Comparison of ENCODE assay signal across 2 fruit fly cellular contexts in the genomic region with DNA sequence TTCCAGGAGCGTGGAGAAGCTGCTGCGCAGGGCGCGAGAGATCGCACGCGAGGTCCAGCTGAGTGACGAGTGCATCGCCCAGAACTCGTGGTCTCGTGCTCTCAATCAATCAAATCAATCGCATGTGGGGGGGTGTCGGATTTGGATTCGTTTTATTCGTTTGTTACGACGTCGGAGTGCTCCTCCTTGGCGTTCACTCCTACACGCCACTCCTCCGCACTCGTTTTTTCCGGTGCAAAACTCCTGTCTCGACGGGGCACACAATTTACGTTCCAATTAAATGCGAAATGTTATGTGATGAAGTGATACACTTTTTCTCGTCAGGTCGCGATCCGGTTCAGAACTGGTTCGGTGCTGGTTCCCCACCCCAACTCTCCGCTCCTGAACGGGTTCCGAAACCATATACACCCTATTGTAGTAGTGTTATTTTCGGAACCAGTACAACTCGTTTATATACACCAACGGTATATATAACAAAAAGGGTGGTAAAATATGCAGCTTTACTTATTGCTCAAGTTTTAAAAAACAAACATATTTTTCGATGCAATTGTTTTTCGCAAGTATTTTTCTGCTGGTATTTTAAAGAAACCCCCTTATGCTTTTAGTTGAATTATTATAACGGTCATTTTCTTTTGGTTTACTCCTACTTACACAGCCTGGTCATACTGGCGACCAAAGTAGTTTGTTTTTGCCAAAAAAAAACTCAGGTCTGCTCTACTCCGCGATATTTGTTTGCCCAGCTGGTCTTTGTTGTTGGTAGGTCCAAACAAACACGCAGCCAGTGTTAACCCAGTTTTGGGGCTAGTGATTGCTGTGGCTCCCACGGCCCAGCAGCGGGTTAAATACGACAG.
TF ChIP-seq lines count a peak whose summit lies in the region.

Gene CG12091 (minus strand): TSS at position 349 of the 851 bp plus-strand sequence.
Gene pns (plus strand): TSS at position 651 of the 851 bp plus-strand sequence.

TF ChIP-seq in whole organism, embryonic, 481 proteins besides CTCF, POLR2A, EP300 and RAD21 (continued from another document and continues in another):
- TF ChIP-seq E2f1 (GFP tag; IDR thresholded peaks at IDR 0.05; lab: Robert Waterston, UW) (peak; percentile 55), tgo (GFP tag; IDR thresholded peaks at IDR 0.05; lab: Robert Waterston, UW) (peak; percentile 56; the same call in 2 of the 3 replicates), CG2202 (tag; optimal IDR thresholded peaks at IDR 0.05; lab: Kevin White, UChicago) (peak; percentile 52), CG4424 (GFP tag; optimal IDR thresholded peaks at IDR 0.05; lab: Kevin White, UChicago) (peak; percentile 69), CG12942 (GFP tag; optimal IDR thresholded peaks at IDR 0.05; lab: Kevin White, UChicago) (peak; percentile 26), z (GFP tag; IDR thresholded peaks at IDR 0.05; lab: Robert Waterston, UW) (no peak), crc (GFP tag; optimal IDR thresholded peaks at IDR 0.05; lab: Kevin White, UChicago) (peak; percentile 26), CG3281 (GFP tag; optimal IDR thresholded peaks at IDR 0.05; lab: Kevin White, UChicago) (peak; percentile 66), CG1024 (GFP tag; IDR thresholded peaks at IDR 0.05; lab: Robert Waterston, UW) (peak; percentile 41; the same call in 1 of the 2 replicates), sisA (GFP tag; IDR thresholded peaks at IDR 0.05; lab: Robert Waterston, UW) (no peak; the same call in 1 of the 2 replicates), croc (GFP tag; conservative IDR thresholded peaks at IDR 0.05; lab: Robert Waterston, UW) (peak; percentile 32; the same call in 1 of the 3 replicates), org-1 (GFP tag; optimal IDR thresholded peaks at IDR 0.05; lab: Kevin White, UChicago) (peak; percentile 12), pho (GFP tag; optimal IDR thresholded peaks at IDR 0.05; lab: Kevin White, UChicago) (peak; percentile 66), CG12155 (GFP tag; optimal IDR thresholded peaks at IDR 0.05; lab: Kevin White, UChicago) (peak; percentile 72), CG16815 (GFP tag; optimal IDR thresholded peaks at IDR 0.05; lab: Kevin White, UChicago) (peak; percentile 7), CG13894 (tag; optimal IDR thresholded peaks at IDR 0.05; lab: Kevin White, UChicago) (no peak), CG11696 (GFP tag; IDR thresholded peaks at IDR 0.05; lab: Robert Waterston, UW) (no peak), CG6854 (GFP tag; optimal IDR thresholded peaks at IDR 0.05; lab: Kevin White, UChicago) (peak; percentile 17), az2 (GFP tag; optimal IDR thresholded peaks at IDR 0.05; lab: Kevin White, UChicago) (peak; percentile 62), CG9727 (GFP tag; optimal IDR thresholded peaks at IDR 0.05; lab: Kevin White, UChicago) (peak; percentile 71), nau (GFP tag; optimal IDR thresholded peaks at IDR 0.05; lab: Kevin White, UChicago) (no peak), CG1233 (GFP tag; optimal IDR thresholded peaks at IDR 0.05; lab: Kevin White, UChicago) (peak; percentile 48), zen (tag; optimal IDR thresholded peaks at IDR 0.05; lab: Kevin White, UChicago) (peak; percentile 72), Ptx1 (GFP tag; IDR thresholded peaks at IDR 0.05; lab: Robert Waterston, UW) (peak; percentile 59), ab (GFP tag; optimal IDR thresholded peaks at IDR 0.05; lab: Kevin White, UChicago) (no peak), CG12071 (GFP tag; optimal IDR thresholded peaks at IDR 0.05; lab: Kevin White, UChicago) (peak; percentile 57), CG9609 (GFP tag; optimal IDR thresholded peaks at IDR 0.05; lab: Kevin White, UChicago) (peak; percentile 65), CG3847 (GFP tag; IDR thresholded peaks at IDR 0.05; lab: Robert Waterston, UW) (peak; percentile 73), Awh (GFP tag; IDR thresholded peaks at IDR 0.05; lab: Robert Waterston, UW) (no peak), CG2116 (GFP tag; optimal IDR thresholded peaks at IDR 0.05; lab: Kevin White, UChicago) (peak; percentile 41), CG32772 (GFP tag; IDR thresholded peaks at IDR 0.05; lab: Robert Waterston, UW) (0 out of 2 replicates have a peak, but pooled peaks have one; percentile 19), nom (GFP tag; optimal IDR thresholded peaks at IDR 0.05; lab: Kevin White, UChicago) (peak; percentile 31), Gug (GFP tag; IDR thresholded peaks at IDR 0.05; lab: Robert Waterston, UW) (peak; percentile 2; the same call in 1 of the 4 replicates), jing (GFP tag; optimal IDR thresholded peaks at IDR 0.05; lab: Kevin White, UChicago) (no peak), zfh1 (GFP tag; IDR thresholded peaks at IDR 0.05; lab: Robert Waterston, UW) (peak; percentile 39; the same call in 1 of the 3 replicates), phol (tag; optimal IDR thresholded peaks at IDR 0.05; lab: Kevin White, UChicago) (peak; percentile 82), Fer3 (tag; optimal IDR thresholded peaks at IDR 0.05; lab: Kevin White, UChicago) (peak; percentile 56), salm (tag; optimal IDR thresholded peaks at IDR 0.05; lab: Kevin White, UChicago) (peak; percentile 27), CG10565 (GFP tag; optimal IDR thresholded peaks at IDR 0.05; lab: Kevin White, UChicago) (peak; percentile 18), ATbp (GFP tag; optimal IDR thresholded peaks at IDR 0.05; lab: Kevin White, UChicago) (peak; percentile 56), Dref (GFP tag; IDR thresholded peaks at IDR 0.05; lab: Robert Waterston, UW) (no peak), CG33213 (GFP tag; optimal IDR thresholded peaks at IDR 0.05; lab: Kevin White, UChicago) (peak; percentile 69), sqz (GFP tag; optimal IDR thresholded peaks at IDR 0.05; lab: Kevin White, UChicago) (peak; percentile 89), Xbp1 (GFP tag; optimal IDR thresholded peaks at IDR 0.05; lab: Kevin White, UChicago) (peak; percentile 71), cad (GFP tag; optimal IDR thresholded peaks at IDR 0.05; lab: Kevin White, UChicago) (peak; percentile 10), fd64A (GFP tag; optimal IDR thresholded peaks at IDR 0.05; lab: Kevin White, UChicago) (no peak), btn (GFP tag; optimal IDR thresholded peaks at IDR 0.05; lab: Kevin White, UChicago) (peak; percentile 28), CG6254 (GFP tag; optimal IDR thresholded peaks at IDR 0.05; lab: Kevin White, UChicago) (peak; percentile 100), CG34422 (GFP tag; IDR thresholded peaks at IDR 0.05; lab: Robert Waterston, UW) (peak; percentile 59; the same call in 1 of the 3 replicates), CG14860 (GFP tag; IDR thresholded peaks at IDR 0.05; lab: Robert Waterston, UW; ENCODE audit: partially characterized antibody) (no peak), CG17829 (tag; optimal IDR thresholded peaks at IDR 0.05; lab: Kevin White, UChicago) (peak; percentile 81), CG10654 (GFP tag; optimal IDR thresholded peaks at IDR 0.05; lab: Kevin White, UChicago) (peak; percentile 65), CG15011 (GFP tag; optimal IDR thresholded peaks at IDR 0.05; lab: Kevin White, UChicago) (no peak), CrebB (tag; optimal IDR thresholded peaks at IDR 0.05; lab: Kevin White, UChicago) (peak; percentile 62), luna (GFP tag; optimal IDR thresholded peaks at IDR 0.05; lab: Kevin White, UChicago) (peak; percentile 73), CG11723 (GFP tag; optimal IDR thresholded peaks at IDR 0.05; lab: Kevin White, UChicago) (no peak), CG16863 (GFP tag; optimal IDR thresholded peaks at IDR 0.05; lab: Kevin White, UChicago) (peak; percentile 54), CG2199 (GFP tag; IDR thresholded peaks at IDR 0.05; lab: Robert Waterston, UW) (no peak), run (tag; optimal IDR thresholded peaks at IDR 0.05; lab: Kevin White, UChicago) (peak; percentile 62)

TF ChIP-seq in whole organism, prepupa, 60 proteins besides CTCF, POLR2A, EP300 and RAD21 (continued from another document):
- TF ChIP-seq OdsH (GFP tag; optimal IDR thresholded peaks at IDR 0.05; lab: Kevin White, UChicago) (no peak), spab (GFP tag; optimal IDR thresholded peaks at IDR 0.05; lab: Kevin White, UChicago) (no peak), Eip78C (GFP tag; lab: Kevin White, UChicago) (peak; percentile 88), CG9139 (GFP tag; optimal IDR thresholded peaks at IDR 0.05; lab: Kevin White, UChicago) (no peak), CG3032 (tag; optimal IDR thresholded peaks at IDR 0.05; lab: Kevin White, UChicago) (peak; percentile 58), CG34406 (GFP tag; optimal IDR thresholded peaks at IDR 0.05; lab: Kevin White, UChicago) (peak; percentile 24), net (GFP tag; optimal IDR thresholded peaks at IDR 0.05; lab: Kevin White, UChicago) (no peak), acj6 (GFP tag; optimal IDR thresholded peaks at IDR 0.05; lab: Kevin White, UChicago) (no peak), vri (GFP tag; optimal IDR thresholded peaks at IDR 0.05; lab: Kevin White, UChicago) (peak; percentile 23), Eip93F (GFP tag; optimal IDR thresholded peaks at IDR 0.05; lab: Kevin White, UChicago) (no peak), fd85E (GFP tag; optimal IDR thresholded peaks at IDR 0.05; lab: Kevin White, UChicago) (no peak), CG4318 (GFP tag; optimal IDR thresholded peaks at IDR 0.05; lab: Kevin White, UChicago) (no peak), dac (GFP tag; optimal IDR thresholded peaks at IDR 0.05; lab: Kevin White, UChicago) (no peak), Hr39 (GFP tag; optimal IDR thresholded peaks at IDR 0.05; lab: Kevin White, UChicago) (no peak)
